Worm (Caenorhabditis elegans) whole organism, midembryonic: ENCODE data around the gene nspg-11.

Experiments
- T22C8.4 ChIP-seq: fragments of 200-800 bp; sonication (Bioruptor generic); IDR thresholded peaks from 2 replicates; pipeline ENCODE4 v1.3.6; 2022; ENCODE audit warnings: missing genetic modification characterization, missing compliant biosample characterization
- ztf-23 ChIP-seq: fragments of 200-800 bp; sonication (Bioruptor generic); IDR thresholded peaks from 2 replicates; pipeline ENCODE4 v1.3.6; 2022; ENCODE audit warnings: missing genetic modification reagents, missing genetic modification characterization, missing compliant biosample characterization

ce11 chrIV:9308975-9309374 is 14.9 kb downstream of the nspg-11 start, which contains the start of gene F49C12.6:
- no peak for TF ChIP-seq T22C8.4
- TF ChIP-seq ztf-23 = no peak
